Fruit fly (Drosophila melanogaster) whole organism, pupa: ENCODE measurements around the gene loaf.

Source experiments
- CG10348 ChIP-seq: fragments of 200-800 bp; sonication (Bioruptor generic); IDR thresholded peaks from 2 replicates; pipeline ENCODE4 v1.3.6; 2022; ENCODE audit warnings: missing biosample characterization, missing genetic modification characterization
- CG12605 ChIP-seq: fragments of 200-800 bp; sonication (Bioruptor generic); IDR thresholded peaks from 2 replicates; pipeline ENCODE4 v1.3.6; 2022; ENCODE audit warnings: missing biosample characterization, missing genetic modification characterization
- CG13204 ChIP-seq: fragments of 200-800 bp; sonication (Bioruptor generic); optimal IDR thresholded peaks from 2 replicates; lab custom pipeline; 2018; ENCODE audit warnings: missing biosample characterization, mild to moderate bottlenecking, missing genetic modification characterization, moderate library complexity
- CG14655 ChIP-seq: fragments of 200-800 bp; sonication (Bioruptor generic); optimal IDR thresholded peaks from 3 replicates; lab custom pipeline; 2017; ENCODE audit warnings: mild to moderate bottlenecking, missing biosample characterization, missing genetic modification reagents, missing genetic modification characterization
- CG15710 ChIP-seq: fragments of 200-800 bp; sonication (Bioruptor generic); optimal IDR thresholded peaks from 2 replicates; lab custom pipeline; 2018; ENCODE audit warnings: missing biosample characterization, mild to moderate bottlenecking, missing genetic modification characterization, moderate library complexity
- CG17806 ChIP-seq: fragments of 200-800 bp; sonication (Bioruptor generic); optimal IDR thresholded peaks from 2 replicates; lab custom pipeline; 2018; ENCODE audit warnings: missing biosample characterization, mild to moderate bottlenecking, missing genetic modification characterization, moderate library complexity
- CG32121 ChIP-seq: fragments of 200-800 bp; sonication (Bioruptor generic); IDR thresholded peaks from 2 replicates; pipeline ENCODE4 v1.3.6; 2022; ENCODE audit warnings: missing biosample characterization, missing genetic modification characterization
- CG34367 ChIP-seq: fragments of 200-800 bp; sonication (Bioruptor generic); optimal IDR thresholded peaks from 2 replicates; lab custom pipeline; 2018; ENCODE audit warnings: missing biosample characterization, mild to moderate bottlenecking, missing genetic modification characterization
- CG4496 ChIP-seq: fragments of 200-800 bp; sonication (Bioruptor generic); IDR thresholded peaks from 3 replicates; pipeline ENCODE4 v1.3.6; 2022; ENCODE audit warnings: missing biosample characterization, missing genetic modification characterization
- CG8159 ChIP-seq: fragments of 200-800 bp; sonication (Bioruptor generic); optimal IDR thresholded peaks from 3 replicates; lab custom pipeline; 2018; ENCODE audit warnings: missing biosample characterization, mild to moderate bottlenecking, missing genetic modification characterization, moderate library complexity
- CG8301 ChIP-seq: fragments of 200-800 bp; sonication (Bioruptor generic); optimal IDR thresholded peaks from 2 replicates; lab custom pipeline; 2018; ENCODE audit warnings: missing biosample characterization, mild to moderate bottlenecking, missing genetic modification characterization
- CG9948 ChIP-seq: fragments of 200-800 bp; sonication (Bioruptor generic); optimal IDR thresholded peaks from 2 replicates; lab custom pipeline; 2018; ENCODE audit warnings: missing biosample characterization, mild to moderate bottlenecking, missing genetic modification characterization, moderate library complexity
- D1 ChIP-seq: fragments of 200-800 bp; sonication (Bioruptor generic); optimal IDR thresholded peaks from 2 replicates; lab custom pipeline; 2018; ENCODE audit warnings: missing biosample characterization, mild to moderate bottlenecking, missing genetic modification characterization, moderate library complexity
- EcR ChIP-seq: fragments of 200-800 bp; sonication (Bioruptor generic); optimal IDR thresholded peaks from 3 replicates; lab custom pipeline; 2019; ENCODE audit warnings: missing biosample characterization, missing genetic modification characterization, mild to moderate bottlenecking, moderate library complexity, missing genetic modification reagents
- Ets98B ChIP-seq: fragments of 200-800 bp; sonication (Bioruptor generic); IDR thresholded peaks from 2 replicates; pipeline ENCODE4 v1.3.6; 2022; ENCODE audit warnings: missing biosample characterization, missing genetic modification characterization
- Pif1A ChIP-seq: fragments of 200-800 bp; sonication (Bioruptor generic); optimal IDR thresholded peaks from 3 replicates; lab custom pipeline; 2016; ENCODE audit warnings: missing biosample characterization, missing genetic modification characterization
- Pif1B ChIP-seq: fragments of 200-800 bp; sonication (Bioruptor generic); optimal IDR thresholded peaks from 3 replicates; lab custom pipeline; 2016; ENCODE audit warnings: missing biosample characterization, missing genetic modification characterization
- Snoo ChIP-seq: fragments of 200-800 bp; sonication (Bioruptor generic); optimal IDR thresholded peaks from 3 replicates; lab custom pipeline; 2017; ENCODE audit warnings: missing biosample characterization, mild to moderate bottlenecking, missing genetic modification characterization, inconsistent platforms
- fd96Ca ChIP-seq: fragments of 200-800 bp; sonication (Bioruptor generic); IDR thresholded peaks from 3 replicates; pipeline ENCODE4 v1.3.6; 2022; ENCODE audit warnings: missing biosample characterization, missing genetic modification characterization
- gl ChIP-seq: fragments of 200-800 bp; sonication (Bioruptor generic); optimal IDR thresholded peaks from 2 replicates; lab custom pipeline; 2018; ENCODE audit warnings: missing biosample characterization, mild to moderate bottlenecking, missing genetic modification characterization
- rn ChIP-seq: fragments of 200-800 bp; sonication (Bioruptor generic); IDR thresholded peaks from 2 replicates; pipeline ENCODE4 v1.3.6; 2022; ENCODE audit warnings: missing biosample characterization, missing genetic modification characterization

Gene loaf

DNA sequence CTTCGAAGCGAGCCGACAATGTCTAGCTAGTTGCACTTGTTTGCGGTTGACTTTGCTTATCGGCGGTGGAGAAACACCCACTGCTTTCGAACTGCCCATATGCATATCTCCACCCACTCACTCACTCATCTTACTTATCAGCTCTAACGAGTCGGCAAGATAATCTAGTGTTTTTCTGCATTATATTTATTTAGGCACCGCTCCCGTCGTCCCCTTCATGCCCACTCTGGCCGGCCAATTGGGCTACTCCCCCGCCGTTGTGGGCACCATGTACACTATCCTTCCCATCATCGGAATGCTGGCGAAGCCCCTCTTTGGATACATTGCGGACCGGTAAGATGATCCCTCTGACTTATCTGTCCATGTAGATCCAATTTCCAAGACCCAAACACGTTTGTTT, 80.1 kb downstream of the loaf start:
- TF ChIP-seq gl (no peak), Snoo (tag; lab: Kevin White, UChicago) (no peak), CG12605 (GFP tag; lab: Robert Waterston, UW) (no peak), CG34367 (no peak), CG15710 (no peak), Pif1B (GFP tag; lab: Kevin White, UChicago) (no peak), CG14655 (GFP tag; lab: Kevin White, UChicago) (no peak), CG9948 (no peak), CG32121 (GFP tag; lab: Robert Waterston, UW) (no peak), CG17806 (tag; lab: Kevin White, UChicago) (no peak), CG10348 (no peak), CG8159 (tag; lab: Kevin White, UChicago) (no peak), D1 (tag; lab: Kevin White, UChicago) (no peak), fd96Ca (GFP tag; lab: Robert Waterston, UW) (no peak), CG4496 (no peak), CG8301 (no peak), EcR (GFP tag; lab: Kevin White, UChicago) (no peak), Pif1A (GFP tag; lab: Kevin White, UChicago) (no peak), Ets98B (GFP tag; lab: Robert Waterston, UW) (no peak)

DNA sequence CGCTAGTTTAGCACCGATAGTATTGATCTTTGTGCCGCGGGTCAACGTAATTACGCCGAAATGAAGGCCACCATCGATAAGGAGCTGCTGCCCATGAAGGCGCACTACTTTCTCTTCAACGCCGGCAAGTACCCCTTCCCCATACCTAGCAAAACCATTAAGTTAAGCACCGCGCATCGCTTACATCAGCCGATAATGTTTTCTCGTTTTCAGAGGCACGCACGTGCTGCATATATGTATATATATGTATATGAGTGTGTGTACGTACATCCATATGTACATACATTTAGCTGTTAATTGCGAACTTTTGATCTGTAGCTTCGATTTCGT, 81.5 kb downstream of the loaf start:
- no peak for TF ChIP-seq rn (GFP tag; lab: Robert Waterston, UW)
- TF ChIP-seq D1 (tag; lab: Kevin White, UChicago) = no peak
- TF ChIP-seq CG9948 = no peak
- TF ChIP-seq CG32121 (GFP tag; lab: Robert Waterston, UW) = no peak
- TF ChIP-seq fd96Ca (GFP tag; lab: Robert Waterston, UW) = no peak
- no peak for TF ChIP-seq CG13204 (GFP tag; lab: Kevin White, UChicago)
- TF ChIP-seq CG12605 (GFP tag; lab: Robert Waterston, UW) = no peak
- TF ChIP-seq CG34367 = no peak
- no peak for TF ChIP-seq CG8159 (tag; lab: Kevin White, UChicago)

DNA sequence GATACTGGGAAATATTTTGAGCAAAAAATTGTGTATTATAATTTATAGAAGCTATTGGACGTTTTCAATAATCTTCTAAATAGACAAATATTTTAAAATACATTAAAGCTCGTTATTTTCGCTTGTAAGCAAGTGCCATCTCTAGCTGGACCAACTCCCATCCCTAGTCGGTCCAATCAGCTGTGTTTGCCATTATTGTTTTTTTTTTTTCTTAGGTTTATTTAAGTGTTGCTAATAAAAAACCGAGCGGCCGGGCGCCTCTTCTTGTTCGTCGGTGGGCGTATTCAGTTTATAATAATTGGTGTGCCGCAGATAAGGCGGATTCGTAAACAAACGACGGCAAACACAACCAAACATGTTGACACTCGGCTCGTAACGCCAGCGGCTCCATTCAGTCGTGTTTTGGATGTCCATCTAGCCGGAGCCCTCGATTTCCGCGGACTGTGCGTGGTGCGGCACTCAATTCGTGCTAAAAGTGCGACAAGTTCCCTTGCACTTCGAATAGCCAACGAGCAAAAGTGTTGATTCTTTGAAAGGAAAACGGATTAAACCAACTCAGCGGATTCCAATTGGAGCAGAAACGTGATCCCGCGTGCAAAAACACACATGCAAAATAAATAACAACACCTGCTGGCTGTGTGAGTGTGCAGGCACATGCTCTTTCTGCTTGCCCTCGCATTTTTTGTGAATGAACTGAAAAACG, 82.0 kb downstream of the loaf start, which contains the start of gene Sugb:
Sugb (plus strand) TSS at position 162 of the 703 bp plus-strand sequence.
- no peak for TF ChIP-seq CG13204 (GFP tag; lab: Kevin White, UChicago)
- TF ChIP-seq rn (GFP tag; lab: Robert Waterston, UW) = no peak
- TF ChIP-seq fd96Ca (GFP tag; lab: Robert Waterston, UW) = no peak; the same call in 1 of the 3 replicates
- peak; percentile 81 for TF ChIP-seq CG32121 (GFP tag; lab: Robert Waterston, UW)
- peak; percentile 82 for TF ChIP-seq Pif1A (GFP tag; lab: Kevin White, UChicago)
- TF ChIP-seq CG8301 = no peak
- peak; percentile 16 for TF ChIP-seq D1 (tag; lab: Kevin White, UChicago)
- TF ChIP-seq CG4496 = peak; percentile 81
- TF ChIP-seq CG17806 (tag; lab: Kevin White, UChicago) = peak; percentile 30
- peak; percentile 60 for TF ChIP-seq Pif1B (GFP tag; lab: Kevin White, UChicago)
- TF ChIP-seq CG12605 (GFP tag; lab: Robert Waterston, UW) = peak; percentile 74
- peak; percentile 57 for TF ChIP-seq CG34367
- TF ChIP-seq Ets98B (GFP tag; lab: Robert Waterston, UW) = peak; percentile 82
- TF ChIP-seq CG15710 = peak; percentile 56
- TF ChIP-seq CG10348 = no peak
- TF ChIP-seq EcR (GFP tag; lab: Kevin White, UChicago) = peak; percentile 16
- no peak for TF ChIP-seq CG8159 (tag; lab: Kevin White, UChicago)
- no peak for TF ChIP-seq CG9948
- no peak for TF ChIP-seq CG14655 (GFP tag; lab: Kevin White, UChicago)
- peak; percentile 51 for TF ChIP-seq Snoo (tag; lab: Kevin White, UChicago)
- TF ChIP-seq gl = no peak
